Fruit fly (Drosophila melanogaster): ENCODE results near the gene dnk.

DNA sequence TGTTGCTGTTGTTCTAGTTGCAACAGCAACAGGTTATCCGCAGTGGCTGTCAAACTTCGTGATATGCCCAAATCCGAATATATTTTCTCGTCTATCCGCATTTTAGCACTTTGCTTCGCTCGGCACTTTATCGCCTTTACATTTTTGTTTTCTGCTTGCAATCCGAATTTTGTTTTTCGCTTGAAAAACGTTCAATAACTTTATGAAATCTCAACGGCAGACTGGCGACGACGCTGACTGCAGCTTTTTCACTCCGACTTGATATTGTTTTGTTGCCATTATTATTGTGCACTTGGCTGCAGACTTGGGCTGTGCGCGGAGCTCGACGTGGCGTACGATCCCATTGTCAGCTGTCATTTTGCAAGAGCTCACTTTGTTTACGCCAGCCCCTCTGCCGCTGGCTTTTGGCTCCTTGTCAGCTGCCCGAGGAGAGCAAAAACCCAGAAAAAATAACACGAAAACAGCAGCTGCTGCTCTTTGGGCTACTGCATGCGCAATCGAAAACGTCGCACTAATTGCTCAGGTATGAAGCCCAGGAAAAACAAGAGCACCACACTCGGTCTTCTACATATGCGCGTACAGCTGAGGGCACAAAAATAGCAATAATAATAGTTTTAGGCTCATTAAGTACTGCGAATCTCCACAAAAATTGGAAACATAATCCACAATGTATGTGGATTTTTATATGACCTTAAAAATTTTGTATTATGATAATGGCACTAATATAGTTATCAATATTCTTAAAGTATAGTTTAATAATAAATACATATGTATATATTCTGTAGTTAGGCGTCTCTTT is 5.5 kb downstream of the dnk start:
- TF ChIP-seq usp (GFP tag; optimal IDR thresholded peaks at IDR 0.05) (no peak), Dll (optimal IDR thresholded peaks at IDR 0.05) (no peak), EcR (GFP tag; optimal IDR thresholded peaks at IDR 0.05) (no peak), CG8478 (optimal IDR thresholded peaks at IDR 0.05) (no peak), pan (optimal IDR thresholded peaks at IDR 0.05) (no peak), psq (optimal IDR thresholded peaks at IDR 0.05) (no peak)
